Fruit fly (Drosophila melanogaster): ENCODE measurements around the gene CG46426.
A peak's percentile ranks its signal among the peaks of the same experiment; 100 is the strongest.

Gene CG46426

dm6 chr2L:11829277-11829676 lies 13.4 kb upstream of the CG46426 start, which contains the start of gene esc (continued):
- peak; percentile 27; the same call in 1 of the 2 replicates for TF ChIP-seq Ptx1 (GFP tag; IDR thresholded peaks at IDR 0.05)
- no peak for TF ChIP-seq mirr (GFP tag; optimal IDR thresholded peaks at IDR 0.05)
- TF ChIP-seq Pdp1 (GFP tag; optimal IDR thresholded peaks at IDR 0.05): peak in 1 of 2 experiments; percentile 30
- TF ChIP-seq Sox100B (GFP tag; optimal IDR thresholded peaks at IDR 0.05): no peak
- no peak for TF ChIP-seq sim (GFP tag; IDR thresholded peaks at IDR 0.05)
- TF ChIP-seq D19A (tag; optimal IDR thresholded peaks at IDR 0.05): no peak
- peak; percentile 77 for TF ChIP-seq sens (GFP tag)
- TF ChIP-seq CG9215 (GFP tag; IDR thresholded peaks at IDR 0.05): no peak
- no peak for TF ChIP-seq CG2129 (GFP tag; IDR thresholded peaks at IDR 0.05; ENCODE audit: partially characterized antibody)
- TF ChIP-seq inv (GFP tag; IDR thresholded peaks at IDR 0.05; ENCODE audit: partially characterized antibody): no peak
- peak; percentile 61 for TF ChIP-seq Mad (GFP tag; optimal IDR thresholded peaks at IDR 0.05)
- peak; percentile 10 for TF ChIP-seq p53 (GFP tag; optimal IDR thresholded peaks at IDR 0.05)
- TF ChIP-seq insv (GFP tag; optimal IDR thresholded peaks at IDR 0.05): no peak
- TF ChIP-seq Tbp (GFP tag; optimal IDR thresholded peaks at IDR 0.05): no peak
- no peak for TF ChIP-seq CG10274 (GFP tag; optimal IDR thresholded peaks at IDR 0.05)
- TF ChIP-seq CG4360 (GFP tag; IDR thresholded peaks at IDR 0.05): no peak
- no peak for TF ChIP-seq CG32767 (GFP tag; IDR thresholded peaks at IDR 0.05)
- no peak for TF ChIP-seq pan (optimal IDR thresholded peaks at IDR 0.05)
- no peak for TF ChIP-seq pan (GFP tag; optimal IDR thresholded peaks at IDR 0.05 in 1 of 2, IDR thresholded peaks at IDR 0.05 in 1 of 2)
- TF ChIP-seq Sox102F (GFP tag; optimal IDR thresholded peaks at IDR 0.05): no peak
- no peak for TF ChIP-seq CG34422 (GFP tag; IDR thresholded peaks at IDR 0.05)
- TF ChIP-seq CG15011 (GFP tag; optimal IDR thresholded peaks at IDR 0.05): no peak
- TF ChIP-seq B-H1 (GFP tag; IDR thresholded peaks at IDR 0.05): no peak
- peak in 1 of 2 experiments; percentile 25 for TF ChIP-seq crp (GFP tag; optimal IDR thresholded peaks at IDR 0.05)
- TF ChIP-seq pros (GFP tag; optimal IDR thresholded peaks at IDR 0.05): no peak
- no peak for TF ChIP-seq CG4424 (GFP tag; optimal IDR thresholded peaks at IDR 0.05)
- no peak for TF ChIP-seq Six4 (GFP tag; optimal IDR thresholded peaks at IDR 0.05)
- peak; percentile 46 for TF ChIP-seq CG15514 (GFP tag; optimal IDR thresholded peaks at IDR 0.05)
- peak; percentile 56 for TF ChIP-seq BEAF-32 (GFP tag; optimal IDR thresholded peaks at IDR 0.05)
- TF ChIP-seq CG3281 (GFP tag; optimal IDR thresholded peaks at IDR 0.05): no peak
- TF ChIP-seq twi (tag; optimal IDR thresholded peaks at IDR 0.05): no peak
- TF ChIP-seq hkb (optimal IDR thresholded peaks at IDR 0.05): peak; percentile 9
- TF ChIP-seq hkb (GFP tag; IDR thresholded peaks at IDR 0.05): no peak
- TF ChIP-seq CG3995 (GFP tag; optimal IDR thresholded peaks at IDR 0.05): no peak
- TF ChIP-seq Max (GFP tag; optimal IDR thresholded peaks at IDR 0.05): no peak
- TF ChIP-seq caup (GFP tag; optimal IDR thresholded peaks at IDR 0.05; ENCODE audit: severe bottlenecking): no peak
- TF ChIP-seq CG34376 (GFP tag; optimal IDR thresholded peaks at IDR 0.05): no peak
- peak; percentile 98 for TF ChIP-seq Dp (GFP tag; optimal IDR thresholded peaks at IDR 0.05)
- TF ChIP-seq Hr51 (GFP tag; optimal IDR thresholded peaks at IDR 0.05): no peak
- no peak for TF ChIP-seq nom (GFP tag; optimal IDR thresholded peaks at IDR 0.05)
- peak; percentile 25 for TF ChIP-seq ftz-f1 (GFP tag; optimal IDR thresholded peaks at IDR 0.05)
- TF ChIP-seq kah (GFP tag; optimal IDR thresholded peaks at IDR 0.05): no peak
- peak; percentile 49 for TF ChIP-seq CoRest (tag; optimal IDR thresholded peaks at IDR 0.05)
- TF ChIP-seq CG8388 (GFP tag; optimal IDR thresholded peaks at IDR 0.05): no peak
- TF ChIP-seq Hmx (GFP tag; optimal IDR thresholded peaks at IDR 0.05): no peak
- peak; percentile 50 for TF ChIP-seq Dref (GFP tag; IDR thresholded peaks at IDR 0.05)
- TF ChIP-seq CG2120 (GFP tag; optimal IDR thresholded peaks at IDR 0.05): peak; percentile 57
- no peak for TF ChIP-seq CG10543 (GFP tag; optimal IDR thresholded peaks at IDR 0.05)
- no peak for TF ChIP-seq vnd (GFP tag; IDR thresholded peaks at IDR 0.05; ENCODE audit: partially characterized antibody)
- no peak for TF ChIP-seq CG12299 (tag; optimal IDR thresholded peaks at IDR 0.05)
- TF ChIP-seq CG6683 (GFP tag; optimal IDR thresholded peaks at IDR 0.05): no peak
